Worm (Caenorhabditis elegans) whole organism, early embryonic: ENCODE results near the gene C31E10.5.

ENCODE experiments used
- B0310.2 ChIP-seq: sonication (generic microtip); optimal IDR thresholded peaks from 2 replicates; lab custom pipeline; 2016; ENCODE audit warnings: mild to moderate bottlenecking, missing genetic modification characterization, missing compliant biosample characterization
- F13C5.2 ChIP-seq: sonication (generic microtip); optimal IDR thresholded peaks from 2 replicates; lab custom pipeline; 2017; ENCODE audit warnings: mild to moderate bottlenecking, missing genetic modification characterization, inconsistent platforms, missing compliant biosample characterization
- ama-1 ChIP-seq: fragments of 150-350 bp; optimal IDR thresholded peaks from 2 replicates; lab custom pipeline; 2014
- ets-7 ChIP-seq: sonication (generic microtip); optimal IDR thresholded peaks from 2 replicates; lab custom pipeline; 2016; ENCODE audit warnings: missing genotype, missing genetic modification characterization, missing compliant biosample characterization
- flt-1 ChIP-seq: fragments of 200-800 bp; sonication (Bioruptor generic); IDR thresholded peaks from 2 replicates; pipeline ENCODE4 v1.3.6; 2022; ENCODE audit warnings: missing genetic modification characterization, missing compliant biosample characterization
- hmbx-1 ChIP-seq: sonication (generic microtip); optimal IDR thresholded peaks from 2 replicates; lab custom pipeline; 2016; ENCODE audit warnings: mild to moderate bottlenecking, missing genetic modification characterization, missing compliant biosample characterization
- hmg-4 ChIP-seq: fragments of 200-800 bp; sonication (Bioruptor generic); optimal IDR thresholded peaks from 2 replicates; lab custom pipeline; 2018; ENCODE audit warnings: mild to moderate bottlenecking, missing genetic modification characterization, missing compliant biosample characterization
- scrt-1 ChIP-seq: fragments of 200-800 bp; sonication (Bioruptor generic); IDR thresholded peaks from 2 replicates; pipeline ENCODE4 v1.3.6; 2022; ENCODE audit warnings: missing genetic modification characterization, missing compliant biosample characterization
- sea-1 ChIP-seq: fragments of 200-800 bp; sonication (Bioruptor generic); conservative IDR thresholded peaks from 2 replicates; pipeline ENCODE4 v1.3.6; 2022; ENCODE audit warnings: missing genetic modification characterization, missing compliant biosample characterization
- tbx-37 ChIP-seq: fragments of 200-800 bp; sonication (Bioruptor generic); conservative IDR thresholded peaks from 2 replicates; pipeline ENCODE4 v1.3.6; 2022; ENCODE audit warnings: missing genetic modification reagents, missing genetic modification characterization, missing compliant biosample characterization
- tra-4 ChIP-seq: sonication (generic microtip); optimal IDR thresholded peaks from 2 replicates; lab custom pipeline; 2017; ENCODE audit warnings: missing genetic modification characterization, missing compliant biosample characterization

DNA sequence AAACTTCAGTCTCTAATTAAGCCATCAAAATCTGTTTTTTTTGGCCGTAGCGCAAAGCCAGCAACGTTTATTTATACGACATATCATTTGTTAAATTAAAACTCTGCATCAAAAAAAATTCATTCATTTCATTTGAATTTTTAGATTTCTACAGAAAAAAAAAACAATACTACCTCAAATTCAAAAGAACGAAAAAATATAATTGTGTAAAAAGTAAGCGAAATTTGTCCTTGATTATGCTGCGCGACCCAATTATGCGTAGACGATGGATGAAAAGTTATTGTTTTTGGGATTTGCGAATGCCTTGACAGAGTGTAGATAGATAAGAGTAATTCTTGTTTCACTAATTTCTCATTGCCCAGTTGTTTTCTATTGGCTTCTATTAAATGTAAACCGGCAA, 32.4 kb downstream of the C31E10.5 start, which contains the start of gene F48F7.3:
- TF ChIP-seq sea-1 (GFP tag; lab: Robert Waterston, UW) = no peak
- no peak for TF ChIP-seq tra-4 (tag; lab: Kevin White, UChicago)
- no peak for TF ChIP-seq flt-1 (GFP tag; lab: Robert Waterston, UW)
- TF ChIP-seq B0310.2 = no peak
- no peak for TF ChIP-seq ama-1 (lab: Kevin White, UChicago)
- TF ChIP-seq hmbx-1 (tag; lab: Kevin White, UChicago) = no peak
- no peak for TF ChIP-seq ets-7 (tag; lab: Kevin White, UChicago)
- TF ChIP-seq tbx-37 (GFP tag; lab: Robert Waterston, UW) = no peak
- no peak for TF ChIP-seq hmg-4 (GFP tag; lab: Kevin White, UChicago)
- no peak for TF ChIP-seq scrt-1 (GFP tag; lab: Robert Waterston, UW)
- TF ChIP-seq F13C5.2 (tag; lab: Kevin White, UChicago) = no peak
